Fruit fly (Drosophila melanogaster): ENCODE results near the gene CG17544.
A peak's percentile ranks its signal among the peaks of the same experiment; 100 is the strongest.

The CG17544 gene

dm6 chr2L:19416602-19417497 is 18.6 kb upstream of the CG17544 start, which contains the start of gene Lectin-galC1 (continued):
- TF ChIP-seq Hey (tag; optimal IDR thresholded peaks at IDR 0.05) (peak; percentile 28), CG9727 (GFP tag; optimal IDR thresholded peaks at IDR 0.05) (peak; percentile 87), HLH4C (GFP tag; IDR thresholded peaks at IDR 0.05; ENCODE audit: partially characterized antibody) (no peak), Drgx (GFP tag; IDR thresholded peaks at IDR 0.05) (peak; percentile 86), crp (GFP tag; optimal IDR thresholded peaks at IDR 0.05) (peak in 1 of 2 experiments; percentile 52), CG1024 (GFP tag; IDR thresholded peaks at IDR 0.05) (peak; percentile 69; the same call in 1 of the 2 replicates), Med (GFP tag) (peak; percentile 97), CrebB (tag; optimal IDR thresholded peaks at IDR 0.05) (peak; percentile 58), btn (GFP tag; optimal IDR thresholded peaks at IDR 0.05) (peak; percentile 78), ewg (GFP tag; optimal IDR thresholded peaks at IDR 0.05) (peak; percentile 81), esg (GFP tag; conservative IDR thresholded peaks at IDR 0.05) (peak; percentile 75), sc (optimal IDR thresholded peaks at IDR 0.05) (no peak), sc (GFP tag; optimal IDR thresholded peaks at IDR 0.05) (peak; percentile 77), CG6654 (GFP tag; optimal IDR thresholded peaks at IDR 0.05) (peak; percentile 53), aop (GFP tag; IDR thresholded peaks at IDR 0.05) (peak; percentile 63; the same call in 1 of the 2 replicates), CG12104 (GFP tag; optimal IDR thresholded peaks at IDR 0.05) (peak; percentile 80), E2f1 (GFP tag; IDR thresholded peaks at IDR 0.05) (peak; percentile 76), nau (GFP tag; optimal IDR thresholded peaks at IDR 0.05) (peak; percentile 74), CG17186 (GFP tag; optimal IDR thresholded peaks at IDR 0.05) (peak; percentile 76), CG6175 (GFP tag; IDR thresholded peaks at IDR 0.05) (no peak), pita (GFP tag; optimal IDR thresholded peaks at IDR 0.05) (no peak), CG18599 (GFP tag; optimal IDR thresholded peaks at IDR 0.05) (peak; percentile 77), usp (GFP tag; optimal IDR thresholded peaks at IDR 0.05) (no peak), CG16863 (GFP tag; optimal IDR thresholded peaks at IDR 0.05) (peak; percentile 91), Sry-δ (GFP tag; optimal IDR thresholded peaks at IDR 0.05) (peak; percentile 60), sna (GFP tag; IDR thresholded peaks at IDR 0.05; ENCODE audit: partially characterized antibody) (no peak), ap (GFP tag; IDR thresholded peaks at IDR 0.05) (peak; percentile 78), CG10565 (GFP tag; optimal IDR thresholded peaks at IDR 0.05) (peak; percentile 79), Nf-YB (GFP tag; optimal IDR thresholded peaks at IDR 0.05) (peak; percentile 69), CG7963 (GFP tag; IDR thresholded peaks at IDR 0.05; ENCODE audit: partially characterized antibody) (no peak), hb (GFP tag; IDR thresholded peaks at IDR 0.05; ENCODE audit: partially characterized antibody) (no peak), HHEX (GFP tag; optimal IDR thresholded peaks at IDR 0.05) (peak; percentile 84), PHDP (tag; optimal IDR thresholded peaks at IDR 0.05) (peak; percentile 88), cato (GFP tag; optimal IDR thresholded peaks at IDR 0.05; ENCODE audit: borderline replicate concordance) (peak; percentile 67), CG9817 (tag; optimal IDR thresholded peaks at IDR 0.05) (peak; percentile 78), ftz-f1 (GFP tag; optimal IDR thresholded peaks at IDR 0.05) (no peak), seq (GFP tag; IDR thresholded peaks at IDR 0.05) (peak; percentile 88), Chrac-16 (GFP tag; optimal IDR thresholded peaks at IDR 0.05) (peak; percentile 88), rib (GFP tag; IDR thresholded peaks at IDR 0.05) (0 out of 2 replicates have a peak, but pooled peaks have one; percentile 69), bbx (GFP tag; IDR thresholded peaks at IDR 0.05; ENCODE audit: partially characterized antibody) (no peak), CG12299 (tag; optimal IDR thresholded peaks at IDR 0.05) (peak; percentile 83), insv (GFP tag; optimal IDR thresholded peaks at IDR 0.05) (peak in 1 of 2 experiments; percentile 16), CG8765 (GFP tag; IDR thresholded peaks at IDR 0.05) (no peak), ind (GFP tag; optimal IDR thresholded peaks at IDR 0.05) (peak; percentile 86), CG2678 (tag; optimal IDR thresholded peaks at IDR 0.05) (peak; percentile 88), Deaf1 (tag; optimal IDR thresholded peaks at IDR 0.05) (peak; percentile 10), fd3F (GFP tag; optimal IDR thresholded peaks at IDR 0.05) (peak; percentile 76), sd (tag; optimal IDR thresholded peaks at IDR 0.05) (peak; percentile 81)
